Fruit fly (Drosophila melanogaster): ENCODE results near the gene CG14000.
A peak's percentile ranks its signal among the peaks of the same experiment; 100 is the strongest.

- TF ChIP-seq CG32121 (GFP tag; IDR thresholded peaks at IDR 0.05) (peak; percentile 79), EcR (GFP tag; optimal IDR thresholded peaks at IDR 0.05) (peak; percentile 14), D1 (tag; optimal IDR thresholded peaks at IDR 0.05) (peak; percentile 39), CG9948 (tag; optimal IDR thresholded peaks at IDR 0.05) (peak; percentile 78), CG12605 (GFP tag; IDR thresholded peaks at IDR 0.05) (peak; percentile 36; the same call in 1 of the 2 replicates), Ets98B (GFP tag; IDR thresholded peaks at IDR 0.05) (peak; percentile 76), fd96Ca (GFP tag; IDR thresholded peaks at IDR 0.05) (peak; percentile 84), rn (GFP tag; IDR thresholded peaks at IDR 0.05) (0 out of 2 replicates have a peak, but pooled peaks have one; percentile 52), CG15710 (tag; optimal IDR thresholded peaks at IDR 0.05) (peak; percentile 79)
Measured at dm6 chr2L:5879363-5879934, 30.6 kb downstream of the CG14000 start, which contains the start of gene rau.

All from whole organism, pupa.